Worm (Caenorhabditis elegans): ENCODE results near the gene C34C12.12.

The C34C12.12 gene

ce11 chrIII:3460061-3460460, 7.1 kb downstream of the C34C12.12 start, which contains the start of gene C34C12.8:
Gene C34C12.8, plus strand, starts transcription at chrIII:3460406.
- TF ChIP-seq pqm-1 (tag; optimal IDR thresholded peaks at IDR 0.05): peak; percentile 1
- TF ChIP-seq lin-39 (tag; optimal IDR thresholded peaks at IDR 0.05): peak; percentile 80
- peak; percentile 95 for TF ChIP-seq pha-4 (tag; optimal IDR thresholded peaks at IDR 0.05)
- peak; percentile 31 for TF ChIP-seq elt-1 (tag; optimal IDR thresholded peaks at IDR 0.05)
- TF ChIP-seq snpc-4 (tag; optimal IDR thresholded peaks at IDR 0.05): peak; percentile 86
- TF ChIP-seq lsy-12 (tag; optimal IDR thresholded peaks at IDR 0.05): peak; percentile 91
- TF ChIP-seq elt-2 (tag; optimal IDR thresholded peaks at IDR 0.05): peak; percentile 66
- peak; percentile 83 for TF ChIP-seq nhr-77 (tag; optimal IDR thresholded peaks at IDR 0.05)
- peak; percentile 89 for TF ChIP-seq fkh-10 (GFP tag; optimal IDR thresholded peaks at IDR 0.05)
- TF ChIP-seq nhr-23 (tag; optimal IDR thresholded peaks at IDR 0.05): peak; percentile 98
- no peak for TF ChIP-seq daf-12 (tag; optimal IDR thresholded peaks at IDR 0.05)
- no peak for TF ChIP-seq nhr-28 (tag; optimal IDR thresholded peaks at IDR 0.05)
- no peak for TF ChIP-seq ztf-11 (tag; optimal IDR thresholded peaks at IDR 0.05)
- peak; percentile 57 for TF ChIP-seq nhr-11 (tag; optimal IDR thresholded peaks at IDR 0.05)
- peak; percentile 83 for TF ChIP-seq ceh-82 (tag; optimal IDR thresholded peaks at IDR 0.05)
- TF ChIP-seq ztf-4 (tag; optimal IDR thresholded peaks at IDR 0.05): peak; percentile 28
- no peak for TF ChIP-seq mml-1 (tag; optimal IDR thresholded peaks at IDR 0.05)
- TF ChIP-seq nhr-25 (tag; optimal IDR thresholded peaks at IDR 0.05): peak; percentile 94
- peak; percentile 97 for TF ChIP-seq lin-15B (tag; optimal IDR thresholded peaks at IDR 0.05)
- peak; percentile 20 for TF ChIP-seq ZK546.5 (tag; optimal IDR thresholded peaks at IDR 0.05)
- TF ChIP-seq ceh-16 (tag; optimal IDR thresholded peaks at IDR 0.05): no peak
- TF ChIP-seq mdl-1 (tag; optimal IDR thresholded peaks at IDR 0.05): no peak
- peak; percentile 6 for TF ChIP-seq unc-62 (GFP tag; optimal IDR thresholded peaks at IDR 0.05)
- TF ChIP-seq R02D3.7 (tag; optimal IDR thresholded peaks at IDR 0.05): peak; percentile 89
- TF ChIP-seq fkh-2 (tag; optimal IDR thresholded peaks at IDR 0.05): no peak
- TF ChIP-seq egl-5 (tag; optimal IDR thresholded peaks at IDR 0.05): peak; percentile 66
- TF ChIP-seq unc-39 (tag; optimal IDR thresholded peaks at IDR 0.05): no peak
- TF ChIP-seq hmg-11 (tag; optimal IDR thresholded peaks at IDR 0.05): peak; percentile 89
- no peak for TF ChIP-seq aly-2 (tag; optimal IDR thresholded peaks at IDR 0.05)
- no peak for TF ChIP-seq fos-1 (tag; optimal IDR thresholded peaks at IDR 0.05)
- no peak for TF ChIP-seq elt-3 (tag; optimal IDR thresholded peaks at IDR 0.05)
- peak; percentile 94 for TF ChIP-seq nhr-43 (tag; optimal IDR thresholded peaks at IDR 0.05; ENCODE audit: poor library complexity, severe bottlenecking)
- peak; percentile 53 for TF ChIP-seq egl-27 (tag; optimal IDR thresholded peaks at IDR 0.05)
- TF ChIP-seq sea-2 (GFP tag; optimal IDR thresholded peaks at IDR 0.05): no peak
- TF ChIP-seq eor-1 (tag; optimal IDR thresholded peaks at IDR 0.05): peak in 1 of 2 experiments; percentile 30
- TF ChIP-seq tbx-2 (tag; optimal IDR thresholded peaks at IDR 0.05): peak; percentile 93
- TF ChIP-seq nfya-1 (tag; optimal IDR thresholded peaks at IDR 0.05; ENCODE audit: insufficient read depth): peak; percentile 95
- TF ChIP-seq ceh-9 (tag; optimal IDR thresholded peaks at IDR 0.05): no peak
- peak; percentile 71 for TF ChIP-seq skn-1 (tag; optimal IDR thresholded peaks at IDR 0.05)
- no peak for TF ChIP-seq nhr-12 (tag; optimal IDR thresholded peaks at IDR 0.05)
- peak; percentile 93 for TF ChIP-seq jun-1 (tag; optimal IDR thresholded peaks at IDR 0.05)
- TF ChIP-seq nhr-67 (tag; optimal IDR thresholded peaks at IDR 0.05): no peak
- TF ChIP-seq zag-1 (tag; optimal IDR thresholded peaks at IDR 0.05): peak; percentile 37
- peak; percentile 87 for TF ChIP-seq ceh-28 (tag; optimal IDR thresholded peaks at IDR 0.05)
- TF ChIP-seq nhr-237 (tag; optimal IDR thresholded peaks at IDR 0.05): no peak
- peak; percentile 62 for TF ChIP-seq ama-1 (optimal IDR thresholded peaks at IDR 0.05)
- TF ChIP-seq nhr-76 (tag; optimal IDR thresholded peaks at IDR 0.05): peak; percentile 70

ce11 chrIII:3461403-3461802, 8.4 kb downstream of the C34C12.12 start, which contains the start of gene pph-6:
Gene pph-6, plus strand, starts transcription at chrIII:3461703.
- TF ChIP-seq sea-2 (GFP tag; optimal IDR thresholded peaks at IDR 0.05) (no peak), mdl-1 (tag; optimal IDR thresholded peaks at IDR 0.05) (no peak), nhr-12 (tag; optimal IDR thresholded peaks at IDR 0.05) (no peak), lin-39 (tag; optimal IDR thresholded peaks at IDR 0.05) (no peak), R02D3.7 (tag; optimal IDR thresholded peaks at IDR 0.05) (no peak), ztf-11 (tag; optimal IDR thresholded peaks at IDR 0.05) (no peak)
